Fruit fly (Drosophila melanogaster) whole organism, prepupa: ENCODE data around the gene CG18754.

Experiments
- Blimp-1 ChIP-seq: fragments of 200-800 bp; sonication (Bioruptor generic); optimal IDR thresholded peaks from 3 replicates; lab custom pipeline; 2017; ENCODE audit warnings: missing biosample characterization, missing genetic modification characterization, mild to moderate bottlenecking, moderate library complexity, missing genetic modification reagents
- CG11294 ChIP-seq: fragments of 200-800 bp; sonication (Bioruptor generic); IDR thresholded peaks from 2 replicates; pipeline ENCODE4 v1.3.6; 2022; ENCODE audit warnings: missing biosample characterization, missing genetic modification characterization
- CG3032 ChIP-seq: fragments of 200-800 bp; optimal IDR thresholded peaks from 2 replicates; lab custom pipeline; 2019; ENCODE audit warnings: missing biosample characterization, mild to moderate bottlenecking, missing genetic modification characterization, moderate library complexity
- CG3919 ChIP-seq: fragments of 200-800 bp; sonication (Bioruptor generic); optimal IDR thresholded peaks from 3 replicates; lab custom pipeline; 2016; ENCODE audit warnings: missing biosample characterization, missing genetic modification characterization
- CG8119 ChIP-seq: fragments of 200-800 bp; sonication (Bioruptor generic); IDR thresholded peaks from 3 replicates; pipeline ENCODE4 v1.3.6; 2022; ENCODE audit warnings: missing biosample characterization, missing genetic modification characterization
- CG8319 ChIP-seq: fragments of 200-800 bp; sonication (Bioruptor generic); optimal IDR thresholded peaks from 3 replicates; lab custom pipeline; 2016; ENCODE audit warnings: missing biosample characterization, missing genetic modification characterization
- Gug ChIP-seq: fragments of 200-800 bp; sonication (Bioruptor generic); IDR thresholded peaks from 2 replicates; pipeline ENCODE4 v1.3.6; 2022; ENCODE audit warnings: missing biosample characterization, missing genetic modification characterization
- Hr39 ChIP-seq: fragments of 200-800 bp; sonication (Bioruptor generic); optimal IDR thresholded peaks from 2 replicates; lab custom pipeline; 2016; ENCODE audit warnings: missing biosample characterization, missing genetic modification characterization
- Sox102F ChIP-seq: fragments of 200-800 bp; sonication (Bioruptor generic); optimal IDR thresholded peaks from 2 replicates; lab custom pipeline; 2016; ENCODE audit warnings: missing biosample characterization, mild to moderate bottlenecking, missing genetic modification characterization
- Sox15 ChIP-seq: fragments of 200-800 bp; sonication (Bioruptor generic); optimal IDR thresholded peaks from 3 replicates; lab custom pipeline; 2016; ENCODE audit warnings: missing biosample characterization, missing genetic modification characterization
- dac ChIP-seq: fragments of 200-800 bp; sonication (Bioruptor generic); optimal IDR thresholded peaks from 2 replicates; lab custom pipeline; 2017; ENCODE audit warnings: missing biosample characterization, mild to moderate bottlenecking, missing genetic modification characterization
- spab ChIP-seq: fragments of 200-800 bp; sonication (Bioruptor generic); optimal IDR thresholded peaks from 2 replicates; lab custom pipeline; 2017; ENCODE audit warnings: missing biosample characterization, mild to moderate bottlenecking, missing genetic modification characterization, missing genetic modification reagents

DNA sequence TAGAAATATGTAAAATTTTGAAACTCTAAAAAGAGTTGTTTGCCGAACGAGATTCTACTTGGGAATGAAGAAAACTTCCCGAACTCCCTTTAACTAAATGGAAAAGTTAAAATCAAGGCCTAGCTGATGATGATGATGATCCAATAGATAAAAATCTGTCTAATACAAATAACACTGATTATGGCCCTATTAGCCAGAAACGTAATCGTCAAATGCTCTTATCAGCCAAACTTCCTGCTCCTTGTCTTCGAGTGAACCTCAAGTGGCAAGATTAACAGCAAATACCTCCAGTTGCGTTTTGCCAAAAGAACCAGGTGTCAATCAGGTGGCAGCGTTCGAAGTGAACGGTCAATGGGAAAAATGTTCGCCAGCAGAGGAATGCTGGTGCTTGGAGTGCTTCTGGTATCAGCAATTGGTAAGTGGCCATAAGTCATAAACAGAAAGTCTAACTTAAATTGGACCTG is 16.5 kb downstream of the CG18754 start, which contains the start of the genes CG31468 and Gba1a:
- TF ChIP-seq Sox102F (GFP tag; lab: Kevin White, UChicago) (no peak), Blimp-1 (GFP tag; lab: Kevin White, UChicago) (no peak), CG8319 (GFP tag; lab: Kevin White, UChicago) (no peak), CG11294 (no peak), dac (no peak), Sox15 (no peak), Hr39 (GFP tag; lab: Kevin White, UChicago) (no peak), Gug (GFP tag; lab: Robert Waterston, UW) (no peak), CG3919 (GFP tag; lab: Kevin White, UChicago) (no peak), spab (no peak), CG8119 (no peak), CG3032 (tag; lab: Kevin White, UChicago) (no peak)
